Worm (Caenorhabditis elegans): ENCODE measurements around the gene F49A5.10.

DNA sequence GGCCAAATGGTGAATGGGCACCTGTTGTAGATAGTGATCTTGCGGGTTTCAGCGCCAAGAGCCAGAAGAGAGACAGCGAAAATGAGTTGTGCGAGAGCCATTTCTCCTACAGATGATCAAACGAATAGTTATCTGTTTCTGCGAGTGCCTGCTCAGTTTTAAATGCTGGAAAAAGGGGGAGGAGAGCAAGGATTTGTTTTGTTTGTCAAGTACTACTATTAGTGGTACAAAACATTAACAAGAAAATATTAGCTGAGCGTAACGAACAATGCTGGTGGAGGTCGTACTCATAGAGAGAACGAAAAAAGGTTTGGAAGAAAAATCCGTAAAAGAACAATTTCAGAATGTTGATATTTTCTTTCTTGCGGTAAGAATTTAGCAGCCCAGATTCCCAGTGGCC lies 3.7 kb upstream of the F49A5.10 start, which contains the start of gene thn-4:
- TF ChIP-seq nhr-76 (tag; optimal IDR thresholded peaks at IDR 0.05), result no peak
- TF ChIP-seq nhr-28 (tag; optimal IDR thresholded peaks at IDR 0.05), result no peak
- no peak for TF ChIP-seq ceh-39 (tag; optimal IDR thresholded peaks at IDR 0.05)
- TF ChIP-seq nhr-237 (tag; optimal IDR thresholded peaks at IDR 0.05), result no peak
- no peak for TF ChIP-seq pha-4 (tag; optimal IDR thresholded peaks at IDR 0.05)
- TF ChIP-seq unc-62 (GFP tag; optimal IDR thresholded peaks at IDR 0.05), result no peak
- TF ChIP-seq ces-1 (GFP tag; optimal IDR thresholded peaks at IDR 0.05), result no peak
- no peak for TF ChIP-seq snpc-4 (tag; optimal IDR thresholded peaks at IDR 0.05)
- TF ChIP-seq lin-13 (tag; optimal IDR thresholded peaks at IDR 0.05), result no peak
- no peak for TF ChIP-seq unc-39 (tag; optimal IDR thresholded peaks at IDR 0.05)
- TF ChIP-seq elt-3 (tag; optimal IDR thresholded peaks at IDR 0.05), result no peak
- TF ChIP-seq sem-2 (GFP tag; optimal IDR thresholded peaks at IDR 0.05), result no peak
- TF ChIP-seq nhr-12 (tag; optimal IDR thresholded peaks at IDR 0.05), result no peak
- no peak for TF ChIP-seq mab-5 (tag; optimal IDR thresholded peaks at IDR 0.05)
